Worm (Caenorhabditis elegans): ENCODE data around the gene R08D7.7.

DNA sequence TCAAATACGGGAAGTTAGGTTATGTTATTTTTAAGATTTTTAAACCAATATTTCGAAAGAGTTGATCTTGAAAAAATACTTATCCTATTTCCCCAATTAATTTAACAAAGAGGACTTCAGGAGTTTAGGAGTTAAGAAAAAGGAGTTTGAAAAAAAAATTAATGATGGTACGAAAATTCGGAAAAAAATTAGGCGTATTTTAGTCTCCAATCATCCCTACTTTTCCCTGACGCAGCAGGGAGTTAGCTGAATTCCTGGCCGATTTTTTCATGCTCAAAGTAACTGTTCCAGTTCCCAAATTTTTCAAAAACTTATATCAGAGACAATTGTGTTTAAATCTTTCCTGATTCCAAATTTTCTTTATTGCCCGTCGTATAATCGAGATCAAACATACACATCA lies 33.7 kb downstream of the R08D7.7 start:
- TF ChIP-seq fos-1 (tag; optimal IDR thresholded peaks at IDR 0.05) (no peak), aly-2 (tag; optimal IDR thresholded peaks at IDR 0.05) (no peak), nhr-237 (tag; optimal IDR thresholded peaks at IDR 0.05) (no peak), peb-1 (tag; optimal IDR thresholded peaks at IDR 0.05) (no peak), unc-62 (GFP tag; optimal IDR thresholded peaks at IDR 0.05) (no peak), F13H6.1 (tag; optimal IDR thresholded peaks at IDR 0.05) (no peak), elt-3 (tag; optimal IDR thresholded peaks at IDR 0.05) (no peak), unc-55 (GFP tag; optimal IDR thresholded peaks at IDR 0.05) (no peak)

All from whole organism, L2 larva.